Worm (Caenorhabditis elegans) whole organism, L3 larva: Measurements from ENCODE around the gene Y75B8A.63.

Experiments used
- R02D3.7 ChIP-seq: fragments of 150-350 bp; optimal IDR thresholded peaks from 2 replicates; lab custom pipeline; 2014; ENCODE audit warnings: missing biosample characterization, missing genetic modification characterization
- ZK546.5 ChIP-seq: sonication (generic microtip); optimal IDR thresholded peaks from 2 replicates; lab custom pipeline; 2017; ENCODE audit warnings: missing biosample characterization, missing genetic modification characterization
- aly-2 ChIP-seq: fragments of 150-350 bp; optimal IDR thresholded peaks from 2 replicates; lab custom pipeline; 2014; ENCODE audit warnings: missing biosample characterization, missing genetic modification characterization
- ama-1 ChIP-seq: fragments of 150-350 bp; optimal IDR thresholded peaks from 2 replicates; lab custom pipeline; 2018
- ceh-28 ChIP-seq: fragments of 150-350 bp; optimal IDR thresholded peaks from 2 replicates; lab custom pipeline; 2014; ENCODE audit warnings: missing biosample characterization, missing genetic modification reagents, missing genetic modification characterization
- ceh-9 ChIP-seq: sonication (generic microtip); optimal IDR thresholded peaks from 2 replicates; lab custom pipeline; 2018; ENCODE audit warnings: missing biosample characterization, missing genetic modification characterization
- egl-5 ChIP-seq: fragments of 150-350 bp; optimal IDR thresholded peaks from 2 replicates; lab custom pipeline; 2017; ENCODE audit warnings: missing biosample characterization, missing genetic modification reagents, missing genetic modification characterization, inconsistent platforms
- elt-1 ChIP-seq: fragments of 150-350 bp; optimal IDR thresholded peaks from 2 replicates; lab custom pipeline; 2014; ENCODE audit warnings: missing biosample characterization, missing genetic modification characterization
- elt-2 ChIP-seq: sonication (generic microtip); optimal IDR thresholded peaks from 2 replicates; lab custom pipeline; 2016; ENCODE audit warnings: missing genetic modification reagents, mild to moderate bottlenecking, missing genetic modification characterization, missing compliant biosample characterization
- eor-1 ChIP-seq, 2 experiments: fragments of 150-350 bp; optimal IDR thresholded peaks; 2 replicates each; lab custom pipeline; 2014 to 2018; ENCODE audit warnings: missing biosample characterization in 2 of 2, missing genetic modification characterization in 2 of 2
- fkh-2 ChIP-seq: fragments of 150-350 bp; optimal IDR thresholded peaks from 2 replicates; lab custom pipeline; 2014; ENCODE audit warnings: missing biosample characterization, missing genetic modification reagents, missing genetic modification characterization
- hmg-11 ChIP-seq: sonication (generic microtip); optimal IDR thresholded peaks from 2 replicates; lab custom pipeline; 2016; ENCODE audit warnings: missing genetic modification characterization, missing compliant biosample characterization
- jun-1 ChIP-seq: fragments of 150-350 bp; optimal IDR thresholded peaks from 2 replicates; lab custom pipeline; 2014; ENCODE audit warnings: missing biosample characterization, missing genetic modification reagents, missing genetic modification characterization
- lin-15B ChIP-seq: fragments of 150-350 bp; optimal IDR thresholded peaks from 2 replicates; lab custom pipeline; 2014; ENCODE audit warnings: missing biosample characterization, missing genetic modification characterization
- lin-39 ChIP-seq: fragments of 150-350 bp; optimal IDR thresholded peaks from 2 replicates; lab custom pipeline; 2018; ENCODE audit warnings: missing biosample characterization, missing genetic modification reagents, missing genetic modification characterization
- lsy-12 ChIP-seq: sonication (generic microtip); optimal IDR thresholded peaks from 2 replicates; lab custom pipeline; 2016; ENCODE audit warnings: mild to moderate bottlenecking, missing genetic modification characterization, missing compliant biosample characterization
- mdl-1 ChIP-seq: fragments of 150-350 bp; optimal IDR thresholded peaks from 2 replicates; lab custom pipeline; 2014; ENCODE audit warnings: missing biosample characterization, missing genetic modification characterization
- nfya-1 ChIP-seq: sonication (generic microtip); optimal IDR thresholded peaks from 2 replicates; lab custom pipeline; 2017; ENCODE audit warnings: missing genetic modification characterization, mild to moderate bottlenecking, missing compliant biosample characterization, antibody characterized with exemption, moderate library complexity; ENCODE audit not compliant: insufficient read depth
- nhr-11 ChIP-seq: fragments of 150-350 bp; optimal IDR thresholded peaks from 2 replicates; lab custom pipeline; 2014; ENCODE audit warnings: missing biosample characterization, missing genetic modification characterization
- nhr-23 ChIP-seq: fragments of 150-350 bp; optimal IDR thresholded peaks from 2 replicates; lab custom pipeline; 2014; ENCODE audit warnings: missing biosample characterization, missing genetic modification reagents, missing genetic modification characterization
- nhr-237 ChIP-seq: fragments of 150-350 bp; optimal IDR thresholded peaks from 2 replicates; lab custom pipeline; 2014; ENCODE audit warnings: missing biosample characterization, missing genetic modification characterization
- nhr-25 ChIP-seq: sonication (generic microtip); optimal IDR thresholded peaks from 2 replicates; lab custom pipeline; 2017; ENCODE audit warnings: missing biosample characterization, missing genetic modification characterization
- nhr-43 ChIP-seq: sonication (generic microtip); optimal IDR thresholded peaks from 2 replicates; lab custom pipeline; 2016; ENCODE audit warnings: mild to moderate bottlenecking, missing genetic modification characterization, missing compliant biosample characterization; ENCODE audit not compliant: poor library complexity, severe bottlenecking
- nhr-77 ChIP-seq: fragments of 150-350 bp; optimal IDR thresholded peaks from 2 replicates; lab custom pipeline; 2014; ENCODE audit warnings: missing biosample characterization, missing genetic modification characterization
- pha-4 ChIP-seq: fragments of 150-350 bp; optimal IDR thresholded peaks from 2 replicates; lab custom pipeline; 2014; ENCODE audit warnings: missing biosample characterization, missing genetic modification reagents, missing genetic modification characterization
- pqm-1 ChIP-seq: fragments of 150-350 bp; optimal IDR thresholded peaks from 2 replicates; lab custom pipeline; 2017; ENCODE audit warnings: missing biosample characterization, missing genetic modification characterization, inconsistent platforms
- sea-2 ChIP-seq: fragments of 150-350 bp; sonication (generic microtip); optimal IDR thresholded peaks from 4 replicates; lab custom pipeline; 2014; ENCODE audit warnings: missing biosample characterization, missing genetic modification reagents, missing genetic modification characterization
- skn-1 ChIP-seq: fragments of 150-350 bp; optimal IDR thresholded peaks from 2 replicates; lab custom pipeline; 2014; ENCODE audit warnings: missing biosample characterization, missing genetic modification characterization
- snpc-4 ChIP-seq: fragments of 150-350 bp; optimal IDR thresholded peaks from 2 replicates; lab custom pipeline; 2014; ENCODE audit warnings: missing biosample characterization, missing genetic modification characterization
- tbx-2 ChIP-seq: sonication (generic microtip); optimal IDR thresholded peaks from 2 replicates; lab custom pipeline; 2016; ENCODE audit warnings: mild to moderate bottlenecking, missing genetic modification characterization, missing compliant biosample characterization
- unc-62 ChIP-seq: fragments of 150-350 bp; sonication (generic microtip); optimal IDR thresholded peaks from 4 replicates; lab custom pipeline; 2014; ENCODE audit warnings: missing biosample characterization, missing genetic modification reagents, missing genetic modification characterization
- ztf-11 ChIP-seq: fragments of 150-350 bp; optimal IDR thresholded peaks from 2 replicates; lab custom pipeline; 2014; ENCODE audit warnings: missing biosample characterization, missing genetic modification characterization

The Y75B8A.63 gene

ce11 chrIII:12325284-12325683 lies 2.5 kb upstream of the Y75B8A.63 start:
- TF ChIP-seq jun-1 (tag; lab: Kevin White, UChicago): peak; percentile 62
- peak; percentile 39 for TF ChIP-seq skn-1
- TF ChIP-seq pha-4 (tag; lab: Kevin White, UChicago): peak; percentile 34
- peak; percentile 36 for TF ChIP-seq nfya-1
- no peak for TF ChIP-seq nhr-77 (tag; lab: Kevin White, UChicago)
- TF ChIP-seq pqm-1 (tag; lab: Kevin White, UChicago): peak; percentile 85
- TF ChIP-seq elt-2 (tag; lab: Kevin White, UChicago): peak; percentile 96
- no peak for TF ChIP-seq tbx-2

DNA sequence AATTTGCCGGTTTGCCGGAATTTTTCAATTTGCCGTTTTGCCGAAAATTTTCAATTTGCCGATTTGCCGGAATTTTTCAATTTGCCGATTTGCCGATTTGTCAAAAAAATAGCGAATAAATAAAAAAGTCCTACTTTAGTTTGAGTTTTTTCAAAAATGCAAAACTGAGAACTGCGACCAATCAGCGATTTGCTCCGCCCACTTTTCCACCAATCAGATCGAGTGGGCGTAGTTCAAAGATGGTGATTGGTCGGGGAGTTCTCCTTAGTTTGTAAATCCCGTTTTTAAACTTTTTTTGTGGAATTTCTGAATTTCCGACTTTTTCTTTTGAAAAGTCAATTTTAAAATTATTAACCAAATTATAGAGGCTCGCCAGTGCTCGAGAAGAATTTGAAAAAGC lies 3.6 kb downstream of the Y75B8A.63 start:
- TF ChIP-seq nfya-1: peak; percentile 97
- no peak for TF ChIP-seq unc-62 (GFP tag; lab: Kevin White, UChicago)

- TF ChIP-seq nfya-1: no peak
- TF ChIP-seq tbx-2: no peak
- TF ChIP-seq aly-2 (tag; lab: Kevin White, UChicago): no peak
- TF ChIP-seq fkh-2 (tag; lab: Kevin White, UChicago): no peak
- TF ChIP-seq ztf-11 (tag; lab: Kevin White, UChicago): no peak
- no peak for TF ChIP-seq lin-15B (tag; lab: Kevin White, UChicago)
- no peak for TF ChIP-seq ceh-28
- TF ChIP-seq nhr-11 (tag; lab: Kevin White, UChicago): no peak
- no peak for TF ChIP-seq sea-2 (GFP tag; lab: Kevin White, UChicago)
- no peak for TF ChIP-seq elt-1 (tag; lab: Kevin White, UChicago)
Observed at ce11 chrIII:12333445-12333844, 5.7 kb downstream of the Y75B8A.63 start, which contains the start of gene zip-1. TSS of gene zip-1 (plus strand) at chrIII:12333745.

DNA sequence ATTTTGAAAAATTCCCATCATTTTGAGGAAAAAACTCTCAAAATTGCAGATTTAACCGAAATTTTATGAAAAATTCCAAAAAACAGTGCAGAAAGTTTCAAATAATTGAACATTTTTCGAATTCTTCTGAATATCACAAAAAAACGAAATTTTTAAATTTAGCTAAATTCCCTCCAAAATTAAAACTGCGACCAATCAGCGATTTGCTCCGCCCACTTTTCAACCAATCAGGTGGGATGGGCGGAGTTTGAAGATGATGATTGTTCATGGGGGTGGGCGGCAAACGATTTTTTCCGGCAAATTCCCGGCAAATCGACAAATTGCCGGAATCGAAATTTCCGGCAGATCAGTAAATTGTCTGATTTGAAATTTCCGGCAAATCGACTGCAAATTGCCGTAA lies 6.5 kb downstream of the Y75B8A.63 start:
- peak; percentile 76 for TF ChIP-seq nfya-1
- no peak for TF ChIP-seq nhr-43 (tag; lab: Kevin White, UChicago)
- no peak for TF ChIP-seq sea-2 (GFP tag; lab: Kevin White, UChicago)
- TF ChIP-seq ZK546.5 (tag; lab: Kevin White, UChicago): no peak
- no peak for TF ChIP-seq snpc-4 (tag; lab: Kevin White, UChicago)

ce11 chrIII:12335400-12335994 lies 7.8 kb downstream of the Y75B8A.63 start:
- TF ChIP-seq nhr-43 (tag; lab: Kevin White, UChicago) (peak; percentile 45), pqm-1 (tag; lab: Kevin White, UChicago) (peak; percentile 57), nhr-23 (tag; lab: Kevin White, UChicago) (peak; percentile 47), elt-1 (tag; lab: Kevin White, UChicago) (peak; percentile 59), lin-39 (tag; lab: Kevin White, UChicago) (no peak), ceh-9 (tag; lab: Kevin White, UChicago) (no peak), snpc-4 (tag; lab: Kevin White, UChicago) (peak; percentile 38), pha-4 (tag; lab: Kevin White, UChicago) (peak; percentile 93), egl-5 (tag; lab: Kevin White, UChicago) (peak; percentile 12), lsy-12 (no peak), aly-2 (tag; lab: Kevin White, UChicago) (no peak), hmg-11 (tag; lab: Kevin White, UChicago) (peak; percentile 84), nhr-25 (tag; lab: Kevin White, UChicago) (peak; percentile 92), jun-1 (tag; lab: Kevin White, UChicago) (peak; percentile 85), ztf-11 (tag; lab: Kevin White, UChicago) (no peak), nhr-77 (tag; lab: Kevin White, UChicago) (no peak), elt-2 (tag; lab: Kevin White, UChicago) (peak; percentile 72), mdl-1 (no peak), nfya-1 (peak; percentile 89), ama-1 (lab: Kevin White, UChicago) (no peak), lin-15B (tag; lab: Kevin White, UChicago) (peak; percentile 64), R02D3.7 (peak; percentile 5), nhr-237 (tag; lab: Kevin White, UChicago) (no peak), eor-1 (tag; optimal IDR thresholded peaks at IDR 0.05; lab: Kevin White, UChicago) (no peak), ceh-28 (peak; percentile 43)
